Fruit fly (Drosophila melanogaster) whole organism, wandering third instar larva: ENCODE data around the gene Or24a.

Experiments
- Abd-B ChIP-seq: fragments of >200 bp; optimal IDR thresholded peaks from 2 replicates; lab custom pipeline; 2017; ENCODE audit warnings: missing biosample characterization, missing genetic modification characterization
- CG9705 ChIP-seq: fragments of 200-800 bp; sonication (Bioruptor generic); optimal IDR thresholded peaks from 2 replicates; lab custom pipeline; 2018; ENCODE audit warnings: missing biosample characterization, mild to moderate bottlenecking, missing genetic modification characterization
- Dfd ChIP-seq: fragments of >200 bp; optimal IDR thresholded peaks from 2 replicates; lab custom pipeline; 2017; ENCODE audit warnings: missing biosample characterization, missing genetic modification characterization
- Dif ChIP-seq: fragments of 200-275, 200-300 bp; sonication (Bioruptor generic); optimal IDR thresholded peaks from 2 replicates; lab custom pipeline; 2018; ENCODE audit warnings: missing biosample characterization, missing genetic modification characterization; ENCODE audit not compliant: partially characterized antibody
- GATAd ChIP-seq: sonication (Bioruptor generic); optimal IDR thresholded peaks from 2 replicates; lab custom pipeline; 2016; ENCODE audit warnings: missing biosample characterization, missing genetic modification characterization
- HLH106 ChIP-seq: fragments of 200-800 bp; optimal IDR thresholded peaks from 3 replicates; lab custom pipeline; 2019; ENCODE audit warnings: missing biosample characterization, mild to moderate bottlenecking, missing genetic modification characterization, moderate library complexity
- Hnf4 ChIP-seq: fragments of 200-800 bp; sonication (Bioruptor generic); optimal IDR thresholded peaks from 2 replicates; lab custom pipeline; 2016; ENCODE audit warnings: missing biosample characterization, mild to moderate bottlenecking, missing genetic modification characterization
- Hr78 ChIP-seq: fragments of >200 bp; optimal IDR thresholded peaks from 2 replicates; lab custom pipeline; 2017; ENCODE audit warnings: missing biosample characterization, missing genetic modification characterization
- Hr83 ChIP-seq: fragments of 200-300 bp; sonication (Bioruptor generic); optimal IDR thresholded peaks from 2 replicates; lab custom pipeline; 2016; ENCODE audit warnings: missing biosample characterization, mild to moderate bottlenecking, missing genetic modification characterization, moderate library complexity; ENCODE audit not compliant: poor library complexity, severe bottlenecking
- Jra ChIP-seq: sonication (Bioruptor generic); optimal IDR thresholded peaks from 2 replicates; lab custom pipeline; 2016; ENCODE audit warnings: missing biosample characterization, missing genetic modification characterization
- Mio ChIP-seq: sonication (Bioruptor generic); optimal IDR thresholded peaks from 2 replicates; lab custom pipeline; 2016; ENCODE audit warnings: missing biosample characterization, missing genetic modification characterization
- OdsH ChIP-seq: fragments of 200-800 bp; sonication (Bioruptor generic); optimal IDR thresholded peaks from 2 replicates; lab custom pipeline; 2016; ENCODE audit warnings: missing biosample characterization, mild to moderate bottlenecking, missing genetic modification characterization
- Sp1 ChIP-seq: fragments of 200-800 bp; sonication (Bioruptor generic); optimal IDR thresholded peaks from 3 replicates; lab custom pipeline; 2019; ENCODE audit warnings: missing biosample characterization, mild to moderate bottlenecking, missing genetic modification characterization, moderate library complexity
- Vsx2 ChIP-seq: fragments of 200-300, 225-300 bp; sonication (Bioruptor generic); optimal IDR thresholded peaks from 2 replicates; lab custom pipeline; 2018; ENCODE audit warnings: missing biosample characterization, missing genetic modification characterization; ENCODE audit not compliant: partially characterized antibody
- br ChIP-seq: fragments of 200-800 bp; sonication (Bioruptor generic); optimal IDR thresholded peaks from 2 replicates; lab custom pipeline; 2016; ENCODE audit warnings: missing biosample characterization, missing genetic modification characterization
- brk ChIP-seq: fragments of 200-800 bp; sonication (Bioruptor generic); optimal IDR thresholded peaks from 2 replicates; lab custom pipeline; 2016; ENCODE audit warnings: missing biosample characterization, mild to moderate bottlenecking, missing genetic modification characterization
- dl ChIP-seq, 2 experiments: fragments of 175-275, 200-275 bp in 1 of 2; fragments of 200-275 bp in 1 of 2; sonication (Bioruptor generic); optimal IDR thresholded peaks; lab custom pipeline; 2018; ENCODE audit warnings: mild to moderate bottlenecking in 2 of 2, missing biosample characterization in 2 of 2, missing genetic modification characterization in 2 of 2, moderate library complexity in 2 of 2; ENCODE audit not compliant: partially characterized antibody in 2 of 2, insufficient read depth in 1 of 2
- dmrt93B ChIP-seq: fragments of 200-800 bp; sonication (Bioruptor generic); optimal IDR thresholded peaks from 2 replicates; lab custom pipeline; 2018; ENCODE audit warnings: missing biosample characterization, mild to moderate bottlenecking, missing genetic modification characterization
- dsf ChIP-seq: sonication (Bioruptor generic); optimal IDR thresholded peaks from 2 replicates; lab custom pipeline; 2016; ENCODE audit warnings: missing biosample characterization, missing genetic modification characterization, borderline replicate concordance
- ey ChIP-seq: fragments of 200-800 bp; sonication (Bioruptor generic); optimal IDR thresholded peaks from 2 replicates; lab custom pipeline; 2016; ENCODE audit warnings: missing biosample characterization, missing genetic modification characterization
- foxo ChIP-seq, 2 experiments: fragments of 200-800 bp; sonication (Bioruptor generic); optimal IDR thresholded peaks; 2 replicates in 1 of 2; 3 replicates in 1 of 2; lab custom pipeline; 2016 to 2017; ENCODE audit warnings: missing biosample characterization in 2 of 2, missing genetic modification characterization in 2 of 2
- fru ChIP-seq: fragments of 200-800 bp; sonication (Bioruptor generic); optimal IDR thresholded peaks from 3 replicates; lab custom pipeline; 2016; ENCODE audit warnings: missing biosample characterization, mild to moderate bottlenecking, missing genetic modification characterization
- h ChIP-seq: fragments of 200-800 bp; sonication (Bioruptor generic); optimal IDR thresholded peaks from 3 replicates; lab custom pipeline; 2016; ENCODE audit warnings: missing biosample characterization, mild to moderate bottlenecking, missing genetic modification characterization
- jim ChIP-seq: fragments of 175-275, 200-325 bp; sonication (Bioruptor generic); optimal IDR thresholded peaks from 2 replicates; lab custom pipeline; 2016; ENCODE audit warnings: missing biosample characterization, mild to moderate bottlenecking, missing genetic modification characterization
- lola ChIP-seq: fragments of >200 bp; optimal IDR thresholded peaks from 2 replicates; lab custom pipeline; 2017; ENCODE audit warnings: missing biosample characterization, missing genetic modification characterization
- pan ChIP-seq: fragments of >200 bp; optimal IDR thresholded peaks from 2 replicates; lab custom pipeline; 2017
- psq ChIP-seq: fragments of 200-800 bp; sonication (Bioruptor generic); optimal IDR thresholded peaks from 3 replicates; lab custom pipeline; 2017; ENCODE audit warnings: missing biosample characterization, mild to moderate bottlenecking, missing genetic modification characterization, moderate library complexity
- rgr ChIP-seq: fragments of 200-800 bp; sonication (Bioruptor generic); optimal IDR thresholded peaks from 3 replicates; lab custom pipeline; 2016; ENCODE audit warnings: missing biosample characterization, mild to moderate bottlenecking, missing genetic modification characterization
- sage ChIP-seq: fragments of 200-800 bp; sonication (Bioruptor generic); optimal IDR thresholded peaks from 2 replicates; lab custom pipeline; 2016; ENCODE audit warnings: missing biosample characterization, mild to moderate bottlenecking, missing genetic modification characterization
- sv ChIP-seq: fragments of 200-800 bp; sonication (Bioruptor generic); optimal IDR thresholded peaks from 3 replicates; lab custom pipeline; 2016; ENCODE audit warnings: missing biosample characterization, missing genetic modification characterization
- tai ChIP-seq: sonication (Bioruptor generic); optimal IDR thresholded peaks from 2 replicates; lab custom pipeline; 2016; ENCODE audit warnings: missing biosample characterization, missing genetic modification characterization
- usp ChIP-seq: fragments of >200 bp; optimal IDR thresholded peaks from 2 replicates; lab custom pipeline; 2017; ENCODE audit warnings: missing biosample characterization, missing genetic modification characterization
- woc ChIP-seq: sonication (Bioruptor generic); optimal IDR thresholded peaks from 2 replicates; lab custom pipeline; 2016; ENCODE audit warnings: missing biosample characterization, mild to moderate bottlenecking, missing genetic modification characterization

Gene Or24a

DNA sequence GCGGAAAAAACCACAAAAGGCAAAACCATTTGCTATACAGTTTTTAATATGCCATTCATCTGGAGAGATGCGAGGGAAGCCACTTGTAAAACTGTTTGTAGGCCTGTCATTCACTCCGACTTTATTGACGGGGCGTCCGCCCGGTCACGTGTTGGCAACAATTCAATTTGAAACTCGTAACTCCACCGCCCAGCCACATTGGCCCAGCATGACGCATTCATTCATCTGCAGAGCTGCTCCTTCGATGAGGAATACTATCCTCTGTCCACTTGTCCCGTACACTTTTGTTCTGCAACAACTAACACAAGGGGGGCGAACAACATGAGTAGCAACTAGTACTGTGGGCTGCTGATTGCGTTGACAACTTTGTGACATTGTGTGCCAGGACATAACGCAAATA is 33.6 kb downstream of the Or24a start:
- no peak for TF ChIP-seq CG9705 (GFP tag; lab: Kevin White, UChicago)
- TF ChIP-seq HLH106 (tag; lab: Kevin White, UChicago), result no peak
- TF ChIP-seq GATAd (GFP tag; lab: Kevin White, UChicago), result no peak
- no peak for TF ChIP-seq h (GFP tag; lab: Kevin White, UChicago)
- no peak for TF ChIP-seq lola (GFP tag; lab: Kevin White, UChicago)
- TF ChIP-seq sv (GFP tag; lab: Kevin White, UChicago), result no peak
- no peak for TF ChIP-seq Mio (GFP tag; lab: Kevin White, UChicago)
- TF ChIP-seq Dfd, result no peak
- TF ChIP-seq Hr83 (GFP tag; lab: Kevin White, UChicago), result no peak
- no peak for TF ChIP-seq OdsH
- no peak for TF ChIP-seq tai
- TF ChIP-seq dmrt93B, result no peak
- no peak for TF ChIP-seq pan
- no peak for TF ChIP-seq Dif (GFP tag; lab: Kevin White, UChicago)
- no peak for TF ChIP-seq dsf (GFP tag; lab: Kevin White, UChicago)
- no peak for TF ChIP-seq br (GFP tag; lab: Kevin White, UChicago)
- no peak for TF ChIP-seq foxo (GFP tag; optimal IDR thresholded peaks at IDR 0.05; lab: Kevin White, UChicago)
- TF ChIP-seq Vsx2 (GFP tag; lab: Kevin White, UChicago), result no peak
- TF ChIP-seq, all 38 proteins: peak for 0

DNA sequence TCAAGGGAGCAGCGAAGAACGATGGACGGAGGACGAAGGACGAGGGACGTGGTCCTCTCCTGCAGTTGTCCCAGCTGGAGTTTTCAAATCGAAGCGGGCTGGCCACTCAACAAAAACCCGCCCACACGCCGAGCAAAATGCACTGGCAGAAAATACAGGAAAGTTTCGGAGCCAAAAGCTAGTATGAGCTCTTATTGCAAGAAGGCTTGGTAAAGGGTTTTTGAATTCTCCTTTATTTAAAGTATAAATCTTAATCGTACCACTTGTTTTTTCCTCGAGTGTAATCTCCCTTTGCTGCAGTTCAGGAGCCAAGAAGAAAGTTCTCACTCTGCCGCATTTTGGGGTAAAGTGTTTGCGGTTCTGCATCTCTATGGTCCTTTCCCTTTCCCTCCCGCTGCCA is 37.1 kb downstream of the Or24a start:
- TF ChIP-seq OdsH (no peak), pan (no peak), foxo (GFP tag; optimal IDR thresholded peaks at IDR 0.05; lab: Kevin White, UChicago) (peak in 1 of 2 experiments; percentile 51), sage (GFP tag; lab: Kevin White, UChicago) (no peak), dl (GFP tag; optimal IDR thresholded peaks at IDR 0.05; lab: Kevin White, UChicago; ENCODE audit: insufficient read depth in 1 of 2, partially characterized antibody in 2 of 2) (no peak), ey (GFP tag; lab: Kevin White, UChicago) (peak; percentile 20), Vsx2 (GFP tag; lab: Kevin White, UChicago) (no peak), h (GFP tag; lab: Kevin White, UChicago) (peak; percentile 54), Hnf4 (no peak), usp (GFP tag; lab: Kevin White, UChicago) (no peak), brk (GFP tag; lab: Kevin White, UChicago) (no peak), psq (GFP tag; lab: Kevin White, UChicago) (no peak), GATAd (GFP tag; lab: Kevin White, UChicago) (no peak), Sp1 (GFP tag; lab: Kevin White, UChicago) (no peak), fru (GFP tag; lab: Kevin White, UChicago) (peak; percentile 29), lola (GFP tag; lab: Kevin White, UChicago) (no peak), woc (GFP tag; lab: Kevin White, UChicago) (peak; percentile 18), HLH106 (tag; lab: Kevin White, UChicago) (peak; percentile 32), Hr83 (GFP tag; lab: Kevin White, UChicago) (no peak), Jra (no peak), dmrt93B (no peak), rgr (peak; percentile 32), jim (no peak), Hr78 (GFP tag; lab: Kevin White, UChicago) (no peak), Abd-B (GFP tag; lab: Kevin White, UChicago) (no peak), sv (GFP tag; lab: Kevin White, UChicago) (no peak)

DNA sequence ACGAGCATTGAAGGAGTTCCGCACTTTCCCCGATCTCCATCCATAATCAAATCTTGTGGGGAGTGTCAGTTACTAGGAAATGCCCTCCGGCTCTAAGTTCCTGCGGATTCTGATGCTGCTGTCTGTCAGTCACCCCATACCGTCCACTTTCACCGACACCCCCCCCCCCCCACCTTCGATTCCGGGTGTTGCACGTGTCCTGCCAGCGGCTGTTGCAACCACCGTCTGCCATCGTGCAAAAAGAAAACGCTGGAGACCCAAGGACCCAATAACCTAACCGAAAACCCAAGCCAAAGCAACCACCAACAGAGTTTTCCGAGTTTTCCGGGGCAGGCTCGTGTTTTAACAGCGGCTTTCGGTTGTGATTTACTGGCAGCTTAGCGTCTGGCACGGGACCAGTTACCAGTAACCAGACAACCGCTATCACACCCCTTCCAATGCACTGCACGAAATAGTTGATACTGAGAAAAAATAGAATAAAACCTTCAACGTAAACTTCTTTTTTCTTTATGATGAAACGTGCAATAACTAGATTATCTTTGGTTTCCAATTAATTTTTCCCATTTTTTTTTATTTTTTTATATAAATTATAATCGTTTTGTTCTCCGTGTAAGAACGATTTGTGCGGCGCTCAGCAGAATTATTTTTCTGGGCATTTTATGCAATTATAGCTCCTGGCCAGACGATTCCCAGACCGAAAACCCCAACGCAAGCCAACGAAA is 41.1 kb downstream of the Or24a start:
- no peak for TF ChIP-seq Jra
- peak; percentile 16 for TF ChIP-seq fru (GFP tag; lab: Kevin White, UChicago)
- TF ChIP-seq GATAd (GFP tag; lab: Kevin White, UChicago), result no peak
- TF ChIP-seq sv (GFP tag; lab: Kevin White, UChicago), result peak; percentile 42
- TF ChIP-seq woc (GFP tag; lab: Kevin White, UChicago), result no peak
- no peak for TF ChIP-seq lola (GFP tag; lab: Kevin White, UChicago)
